Fruit fly (Drosophila melanogaster) whole organism, embryonic: ENCODE results near the gene CG5435.

Experiments
- ATbp ChIP-seq: fragments of 200-800 bp; sonication (Bioruptor generic); optimal IDR thresholded peaks from 2 replicates; lab custom pipeline; 2017; ENCODE audit warnings: missing biosample characterization, mild to moderate bottlenecking, missing genetic modification characterization, missing genetic modification reagents
- Abd-B ChIP-seq: fragments of 200-800 bp; sonication (Bioruptor generic); optimal IDR thresholded peaks from 2 replicates; lab custom pipeline; 2018; ENCODE audit warnings: missing biosample characterization, mild to moderate bottlenecking, missing genetic modification characterization, moderate library complexity
- Asciz ChIP-seq: fragments of 200-800 bp; sonication (Bioruptor generic); optimal IDR thresholded peaks from 2 replicates; lab custom pipeline; 2017; ENCODE audit warnings: missing biosample characterization, mild to moderate bottlenecking, missing genetic modification characterization, missing genetic modification reagents
- BtbVII ChIP-seq: fragments of 200-800 bp; sonication (Bioruptor generic); optimal IDR thresholded peaks from 3 replicates; lab custom pipeline; 2017; ENCODE audit warnings: missing biosample characterization, mild to moderate bottlenecking, missing genetic modification characterization
- CG12299 ChIP-seq: fragments of 200-800 bp; sonication (Bioruptor generic); optimal IDR thresholded peaks from 2 replicates; lab custom pipeline; 2018; ENCODE audit warnings: missing biosample characterization, mild to moderate bottlenecking, missing genetic modification characterization
- CG14965 ChIP-seq: fragments of 200-800 bp; sonication (Bioruptor generic); optimal IDR thresholded peaks from 2 replicates; lab custom pipeline; 2016; ENCODE audit warnings: missing biosample characterization, missing genetic modification characterization, borderline replicate concordance
- CG17912 ChIP-seq: fragments of 200-800 bp; sonication (Bioruptor generic); optimal IDR thresholded peaks from 2 replicates; lab custom pipeline; 2018; ENCODE audit warnings: missing biosample characterization, mild to moderate bottlenecking, missing genetic modification characterization
- CG2116 ChIP-seq: fragments of 200-800 bp; sonication (Bioruptor generic); optimal IDR thresholded peaks from 3 replicates; lab custom pipeline; 2018; ENCODE audit warnings: missing biosample characterization, mild to moderate bottlenecking, missing genetic modification characterization
- CG2875 ChIP-seq: fragments of 200-800 bp; sonication (Bioruptor generic); optimal IDR thresholded peaks from 2 replicates; lab custom pipeline; 2017; ENCODE audit warnings: missing biosample characterization, mild to moderate bottlenecking, missing genetic modification characterization, missing genetic modification reagents
- CG32767 ChIP-seq: fragments of 200-800 bp; sonication (Bioruptor generic); IDR thresholded peaks from 2 replicates; pipeline ENCODE4 v1.3.6; 2022; ENCODE audit warnings: missing biosample characterization, missing genetic modification characterization
- CG4617 ChIP-seq: fragments of 200-800 bp; sonication (Bioruptor generic); optimal IDR thresholded peaks from 3 replicates; lab custom pipeline; 2016; ENCODE audit warnings: missing biosample characterization, missing genetic modification characterization, borderline replicate concordance
- CG5180 ChIP-seq: fragments of 200-800 bp; sonication (Bioruptor generic); optimal IDR thresholded peaks from 3 replicates; lab custom pipeline; 2017; ENCODE audit warnings: missing biosample characterization, missing genetic modification characterization, mild to moderate bottlenecking, moderate library complexity, missing genetic modification reagents
- CG6791 ChIP-seq: fragments of 200-800 bp; sonication (Bioruptor generic); IDR thresholded peaks from 3 replicates; pipeline ENCODE4 v1.3.6; 2022; ENCODE audit warnings: missing biosample characterization, missing genetic modification characterization; ENCODE audit not compliant: partially characterized antibody
- CG7928 ChIP-seq: fragments of 200-800 bp; sonication (Bioruptor generic); optimal IDR thresholded peaks from 2 replicates; lab custom pipeline; 2017; ENCODE audit warnings: missing biosample characterization, mild to moderate bottlenecking, missing genetic modification characterization
- CG8281 ChIP-seq: fragments of 200-800 bp; sonication (Bioruptor generic); optimal IDR thresholded peaks from 2 replicates; lab custom pipeline; 2018; ENCODE audit warnings: missing biosample characterization, mild to moderate bottlenecking, missing genetic modification characterization, moderate library complexity
- CG8944 ChIP-seq: fragments of 200-800 bp; sonication (Bioruptor generic); optimal IDR thresholded peaks from 3 replicates; lab custom pipeline; 2016; ENCODE audit warnings: missing biosample characterization, missing genetic modification characterization
- Dek ChIP-seq: fragments of 200-800 bp; sonication (Bioruptor generic); optimal IDR thresholded peaks from 3 replicates; lab custom pipeline; 2019; ENCODE audit warnings: missing biosample characterization, mild to moderate bottlenecking, missing genetic modification characterization, moderate library complexity
- Ets65A ChIP-seq: fragments of 200-800 bp; sonication (Bioruptor generic); peaks from one replicate; lab custom pipeline; 2016; ENCODE audit warnings: missing biosample characterization, missing genetic modification characterization
- HLH4C ChIP-seq: fragments of 200-800 bp; sonication (Bioruptor generic); IDR thresholded peaks from 3 replicates; pipeline ENCODE4 v1.3.6; 2022; ENCODE audit warnings: missing biosample characterization, missing genetic modification characterization; ENCODE audit not compliant: partially characterized antibody
- HmgZ ChIP-seq: fragments of 200-800 bp; sonication (Bioruptor generic); optimal IDR thresholded peaks from 2 replicates; lab custom pipeline; 2018; ENCODE audit warnings: missing biosample characterization, mild to moderate bottlenecking, missing genetic modification characterization
- Hr3 ChIP-seq: fragments of 200-800 bp; sonication (Bioruptor generic); optimal IDR thresholded peaks from 3 replicates; lab custom pipeline; 2016; ENCODE audit warnings: missing biosample characterization, missing genetic modification characterization
- Lhr ChIP-seq: fragments of 200-800 bp; sonication (Bioruptor generic); optimal IDR thresholded peaks from 3 replicates; lab custom pipeline; 2017; ENCODE audit warnings: mild to moderate bottlenecking, missing biosample characterization, missing genetic modification reagents, missing genetic modification characterization
- NC2β ChIP-seq: fragments of 200-800 bp; sonication (Bioruptor generic); optimal IDR thresholded peaks from 2 replicates; lab custom pipeline; 2016; ENCODE audit warnings: missing biosample characterization, missing genetic modification characterization
- Nf-YA ChIP-seq: fragments of 200-800 bp; sonication (Bioruptor generic); IDR thresholded peaks from 2 replicates; pipeline ENCODE4 v1.3.6; 2022; ENCODE audit warnings: missing biosample characterization, missing genetic modification characterization
- Ptx1 ChIP-seq: fragments of 200-800 bp; sonication (Bioruptor generic); IDR thresholded peaks from 2 replicates; pipeline ENCODE4 v1.3.6; 2022; ENCODE audit warnings: missing biosample characterization, missing genetic modification characterization
- Spps ChIP-seq: fragments of 200-800 bp; sonication (Bioruptor generic); optimal IDR thresholded peaks from 2 replicates; lab custom pipeline; 2018; ENCODE audit warnings: missing biosample characterization, mild to moderate bottlenecking, missing genetic modification characterization
- amos ChIP-seq: fragments of 200-800 bp; sonication (Bioruptor generic); IDR thresholded peaks from 2 replicates; pipeline ENCODE4 v1.3.6; 2022; ENCODE audit warnings: missing biosample characterization, missing genetic modification characterization; ENCODE audit not compliant: partially characterized antibody
- ap ChIP-seq: fragments of 200-800 bp; sonication (Bioruptor generic); IDR thresholded peaks from 2 replicates; pipeline ENCODE4 v1.3.6; 2022; ENCODE audit warnings: missing biosample characterization, missing genetic modification characterization
- bab2 ChIP-seq: fragments of 200-800 bp; sonication (Bioruptor generic); optimal IDR thresholded peaks from 2 replicates; lab custom pipeline; 2016; ENCODE audit warnings: missing biosample characterization, missing genetic modification characterization
- cato ChIP-seq: fragments of 200-800 bp; sonication (Bioruptor generic); optimal IDR thresholded peaks from 2 replicates; lab custom pipeline; 2016; ENCODE audit warnings: missing biosample characterization, missing genetic modification characterization, borderline replicate concordance
- crp ChIP-seq, 2 experiments: fragments of 200-800 bp; sonication (Bioruptor generic); optimal IDR thresholded peaks; 2 replicates in 1 of 2; 3 replicates in 1 of 2; lab custom pipeline; 2017; ENCODE audit warnings: missing biosample characterization in 2 of 2, missing genetic modification characterization in 2 of 2, mild to moderate bottlenecking in 1 of 2, moderate library complexity in 1 of 2
- dan ChIP-seq: fragments of 200-800 bp; sonication (Bioruptor generic); IDR thresholded peaks from 2 replicates; pipeline ENCODE4 v1.3.6; 2022; ENCODE audit warnings: missing biosample characterization, missing genetic modification characterization
- disco-r ChIP-seq: fragments of 200-800 bp; sonication (Bioruptor generic); optimal IDR thresholded peaks from 2 replicates; lab custom pipeline; 2016; ENCODE audit warnings: missing biosample characterization, missing genetic modification characterization
- eyg ChIP-seq: fragments of 200-800 bp; sonication (Bioruptor generic); optimal IDR thresholded peaks from 3 replicates; lab custom pipeline; 2016; ENCODE audit warnings: missing biosample characterization, missing genetic modification characterization
- fd96Cb ChIP-seq: fragments of 200-800 bp; sonication (Bioruptor generic); optimal IDR thresholded peaks from 2 replicates; lab custom pipeline; 2018; ENCODE audit warnings: missing biosample characterization, mild to moderate bottlenecking, missing genetic modification characterization, moderate library complexity
- insv ChIP-seq, 2 experiments: fragments of 200-800 bp; sonication (Bioruptor generic); optimal IDR thresholded peaks; 3 replicates each; lab custom pipeline; 2016 to 2018; ENCODE audit warnings: missing biosample characterization in 2 of 2, missing genetic modification characterization in 2 of 2
- ken ChIP-seq: fragments of 200-800 bp; sonication (Bioruptor generic); IDR thresholded peaks from 3 replicates; pipeline ENCODE4 v1.3.6; 2022; ENCODE audit warnings: missing biosample characterization, missing genetic modification characterization
- lab ChIP-seq: fragments of 200-800 bp; sonication (Bioruptor generic); optimal IDR thresholded peaks from 3 replicates; lab custom pipeline; 2017; ENCODE audit warnings: missing biosample characterization, missing genetic modification characterization, mild to moderate bottlenecking, moderate library complexity, missing genetic modification reagents
- mirr ChIP-seq: fragments of 200-800 bp; sonication (Bioruptor generic); optimal IDR thresholded peaks from 3 replicates; lab custom pipeline; 2018; ENCODE audit warnings: missing biosample characterization, mild to moderate bottlenecking, missing genetic modification characterization
- peb ChIP-seq: fragments of 200-800 bp; sonication (Bioruptor generic); IDR thresholded peaks from 2 replicates; pipeline ENCODE4 v1.3.6; 2022; ENCODE audit warnings: missing biosample characterization, missing genetic modification characterization
- phol ChIP-seq: fragments of 200-800 bp; sonication (Bioruptor generic); optimal IDR thresholded peaks from 3 replicates; lab custom pipeline; 2018; ENCODE audit warnings: missing biosample characterization, mild to moderate bottlenecking, missing genetic modification characterization, moderate library complexity
- pzg ChIP-seq: fragments of 200-800 bp; sonication (Bioruptor generic); optimal IDR thresholded peaks from 3 replicates; lab custom pipeline; 2018; ENCODE audit warnings: missing biosample characterization, mild to moderate bottlenecking, missing genetic modification characterization, moderate library complexity
- sim ChIP-seq: fragments of 200-800 bp; sonication (Bioruptor generic); IDR thresholded peaks from 2 replicates; pipeline ENCODE4 v1.3.6; 2022; ENCODE audit warnings: missing biosample characterization, missing genetic modification characterization
- sisA ChIP-seq: fragments of 200-800 bp; sonication (Bioruptor generic); IDR thresholded peaks from 2 replicates; pipeline ENCODE4 v1.3.6; 2022; ENCODE audit warnings: missing biosample characterization, missing genetic modification characterization
- slbo ChIP-seq: fragments of 200-800 bp; sonication (Bioruptor generic); IDR thresholded peaks from 2 replicates; pipeline ENCODE4 v1.3.6; 2022; ENCODE audit warnings: missing biosample characterization, missing genetic modification characterization
- sqz ChIP-seq: fragments of 200-800 bp; sonication (Bioruptor generic); optimal IDR thresholded peaks from 3 replicates; lab custom pipeline; 2018; ENCODE audit warnings: missing biosample characterization, mild to moderate bottlenecking, missing genetic modification characterization
- sug ChIP-seq: fragments of 200-800 bp; optimal IDR thresholded peaks from 2 replicates; lab custom pipeline; 2019; ENCODE audit warnings: missing biosample characterization, mild to moderate bottlenecking, missing genetic modification characterization, moderate library complexity
- vfl ChIP-seq: fragments of 200-800 bp; sonication (Bioruptor generic); optimal IDR thresholded peaks from 2 replicates; lab custom pipeline; 2016; ENCODE audit warnings: missing biosample characterization, missing genetic modification characterization
- wek ChIP-seq: fragments of 200-800 bp; sonication (Bioruptor generic); optimal IDR thresholded peaks from 3 replicates; lab custom pipeline; 2018; ENCODE audit warnings: missing biosample characterization, mild to moderate bottlenecking, missing genetic modification characterization, moderate library complexity

The CG5435 gene

DNA sequence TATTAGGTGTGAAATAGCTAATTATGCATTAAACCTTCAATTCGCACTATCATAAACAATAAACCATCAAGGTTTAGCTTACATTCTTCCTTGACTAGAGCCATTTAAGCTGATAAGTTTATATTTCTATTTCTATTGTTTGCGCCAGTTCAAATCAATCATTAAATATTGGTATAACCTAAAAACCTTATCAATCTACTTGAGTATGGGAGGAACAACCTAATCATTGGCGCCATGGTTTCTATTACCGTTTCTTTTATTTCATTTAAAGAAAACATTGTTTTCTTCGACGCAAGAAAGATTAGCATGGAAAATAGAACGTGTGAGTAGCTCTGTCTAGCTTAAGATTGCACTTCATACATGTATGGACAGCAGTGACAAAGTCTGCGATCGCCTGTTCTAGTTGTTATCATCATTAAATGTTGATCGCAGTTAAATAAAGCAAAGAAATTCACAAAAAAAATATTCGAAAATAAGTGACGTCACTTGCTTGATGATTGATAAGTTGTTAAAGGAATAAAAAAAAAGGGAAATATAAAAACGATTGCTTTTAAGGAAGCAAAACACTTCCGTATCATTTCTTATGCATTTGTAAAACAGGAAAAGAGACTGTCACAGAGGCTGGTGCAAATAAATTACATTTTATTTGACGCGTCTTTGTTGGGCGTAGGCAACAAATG, 43.7 kb upstream of the CG5435 start:
- TF ChIP-seq CG7928 (no peak), CG12299 (no peak), peb (GFP tag; lab: Robert Waterston, UW) (no peak), lab (GFP tag; lab: Kevin White, UChicago) (peak; percentile 30), CG5180 (GFP tag; lab: Kevin White, UChicago) (peak; percentile 37), Nf-YA (GFP tag; lab: Robert Waterston, UW) (no peak), ken (GFP tag; lab: Robert Waterston, UW) (no peak), vfl (GFP tag; lab: Kevin White, UChicago) (no peak), sim (GFP tag; lab: Robert Waterston, UW) (no peak), bab2 (no peak), CG32767 (GFP tag; lab: Robert Waterston, UW) (no peak), cato (GFP tag; lab: Kevin White, UChicago) (no peak), ap (GFP tag; lab: Robert Waterston, UW) (no peak), Dek (tag; lab: Kevin White, UChicago) (no peak), sisA (no peak), crp (GFP tag; optimal IDR thresholded peaks at IDR 0.05; lab: Kevin White, UChicago) (no peak), disco-r (no peak), CG2875 (peak; percentile 8), CG6791 (GFP tag; lab: Robert Waterston, UW) (no peak), HLH4C (GFP tag; lab: Robert Waterston, UW) (no peak), amos (GFP tag; lab: Robert Waterston, UW) (no peak), Ets65A (GFP tag; lab: Kevin White, UChicago) (no peak), Asciz (GFP tag; lab: Kevin White, UChicago) (peak; percentile 21), CG14965 (GFP tag; lab: Kevin White, UChicago) (no peak), Spps (tag; lab: Kevin White, UChicago) (no peak), sqz (GFP tag; lab: Kevin White, UChicago) (peak; percentile 34), Abd-B (GFP tag; lab: Kevin White, UChicago) (no peak), CG4617 (GFP tag; lab: Kevin White, UChicago) (no peak), Hr3 (no peak), HmgZ (tag; lab: Kevin White, UChicago) (no peak), dan (GFP tag; lab: Robert Waterston, UW) (no peak), NC2β (GFP tag; lab: Kevin White, UChicago) (no peak), insv (GFP tag; optimal IDR thresholded peaks at IDR 0.05; lab: Kevin White, UChicago) (no peak), CG8281 (peak; percentile 41), wek (peak; percentile 24), CG2116 (no peak), mirr (GFP tag; lab: Kevin White, UChicago) (peak; percentile 52), pzg (GFP tag; lab: Kevin White, UChicago) (no peak), ATbp (GFP tag; lab: Kevin White, UChicago) (peak; percentile 15), Lhr (no peak), slbo (no peak), CG17912 (GFP tag; lab: Kevin White, UChicago) (no peak), fd96Cb (no peak), Ptx1 (GFP tag; lab: Robert Waterston, UW) (no peak), sug (peak; percentile 5), CG8944 (GFP tag; lab: Kevin White, UChicago) (no peak), eyg (GFP tag; lab: Kevin White, UChicago) (no peak), phol (no peak), BtbVII (peak; percentile 35)
